Fruit fly (Drosophila melanogaster): ENCODE results near the gene bnb.

bnb gene

DNA sequence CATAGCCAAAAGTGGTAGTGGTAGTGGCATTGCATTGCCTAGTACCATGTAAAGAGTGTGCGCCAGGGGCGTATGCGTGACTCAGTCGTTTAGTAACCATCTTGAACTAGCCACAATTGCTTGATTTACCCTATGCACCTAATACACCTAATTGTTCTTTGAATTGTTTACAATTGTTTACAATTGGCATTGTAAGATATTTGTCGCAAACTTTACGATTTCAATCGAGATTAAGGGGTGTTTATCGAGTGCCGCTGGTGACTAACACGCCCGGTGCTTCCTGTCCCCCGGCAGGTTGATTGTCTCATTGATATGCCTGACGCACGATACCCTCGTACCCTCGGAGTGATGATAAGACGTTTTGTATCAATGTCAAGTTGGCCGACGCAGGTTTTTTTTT, 39.6 kb upstream of the bnb start (continued):
- TF ChIP-seq Vsx1 (GFP tag; optimal IDR thresholded peaks at IDR 0.05) (peak; percentile 12), ems (GFP tag; optimal IDR thresholded peaks at IDR 0.05) (no peak), CG30431 (GFP tag; optimal IDR thresholded peaks at IDR 0.05) (no peak), CG2678 (tag; optimal IDR thresholded peaks at IDR 0.05) (peak; percentile 33), Hr3 (GFP tag; optimal IDR thresholded peaks at IDR 0.05) (peak; percentile 43), bsh (GFP tag; optimal IDR thresholded peaks at IDR 0.05) (peak in 1 of 2 experiments; percentile 42), CG13624 (GFP tag; optimal IDR thresholded peaks at IDR 0.05) (no peak), lola (GFP tag; optimal IDR thresholded peaks at IDR 0.05) (peak in 1 of 3 experiments; percentile 28), CG13775 (GFP tag; optimal IDR thresholded peaks at IDR 0.05) (no peak), Aef1 (GFP tag; IDR thresholded peaks at IDR 0.05) (no peak), CG11723 (GFP tag; optimal IDR thresholded peaks at IDR 0.05) (peak; percentile 10), Oli (tag; optimal IDR thresholded peaks at IDR 0.05) (peak; percentile 44), Pdp1 (GFP tag; optimal IDR thresholded peaks at IDR 0.05) (peak; percentile 33 to 42), pum (GFP tag; optimal IDR thresholded peaks at IDR 0.05) (peak; percentile 33), CG9609 (GFP tag; optimal IDR thresholded peaks at IDR 0.05) (peak; percentile 59), Ptx1 (GFP tag; IDR thresholded peaks at IDR 0.05) (peak; percentile 77), shn (GFP tag; optimal IDR thresholded peaks at IDR 0.05) (peak; percentile 37), Hmr (GFP tag; optimal IDR thresholded peaks at IDR 0.05) (peak; percentile 7), gcm (GFP tag; optimal IDR thresholded peaks at IDR 0.05) (peak; percentile 10), wor (GFP tag; IDR thresholded peaks at IDR 0.05) (0 out of 2 replicates have a peak, but pooled peaks have one; percentile 30), CG10565 (GFP tag; optimal IDR thresholded peaks at IDR 0.05) (no peak), CG8944 (GFP tag; optimal IDR thresholded peaks at IDR 0.05) (peak; percentile 33), CG16779 (GFP tag; IDR thresholded peaks at IDR 0.05) (no peak), CG17361 (GFP tag; IDR thresholded peaks at IDR 0.05) (peak; percentile 48; the same call in 2 of the 3 replicates), CG2875 (GFP tag; optimal IDR thresholded peaks at IDR 0.05) (no peak), CG12104 (GFP tag; optimal IDR thresholded peaks at IDR 0.05) (no peak), CG31441 (GFP tag; IDR thresholded peaks at IDR 0.05) (peak; percentile 55), CG9876 (GFP tag; optimal IDR thresholded peaks at IDR 0.05) (no peak), CG11398 (GFP tag; optimal IDR thresholded peaks at IDR 0.05) (peak; percentile 20), H15 (GFP tag; IDR thresholded peaks at IDR 0.05) (0 out of 3 replicates have a peak, but pooled peaks have one; percentile 56), ewg (GFP tag; optimal IDR thresholded peaks at IDR 0.05) (peak; percentile 14), CG16815 (GFP tag; optimal IDR thresholded peaks at IDR 0.05) (peak; percentile 19), CG1529 (GFP tag; optimal IDR thresholded peaks at IDR 0.05) (peak; percentile 21), CG9437 (GFP tag; optimal IDR thresholded peaks at IDR 0.05) (peak; percentile 49), CG18262 (tag; optimal IDR thresholded peaks at IDR 0.05) (peak; percentile 49), maf-S (GFP tag; optimal IDR thresholded peaks at IDR 0.05) (no peak), CG16863 (GFP tag; optimal IDR thresholded peaks at IDR 0.05) (no peak), Atf-2 (GFP tag; optimal IDR thresholded peaks at IDR 0.05) (peak; percentile 35), CG30020 (tag; optimal IDR thresholded peaks at IDR 0.05) (peak; percentile 9), jumu (GFP tag; optimal IDR thresholded peaks at IDR 0.05) (peak; percentile 44), CG32772 (GFP tag; IDR thresholded peaks at IDR 0.05) (peak; percentile 45; the same call in 1 of the 2 replicates), HmgD (GFP tag; optimal IDR thresholded peaks at IDR 0.05) (no peak), Chrac-16 (GFP tag; optimal IDR thresholded peaks at IDR 0.05) (peak; percentile 28), grn (GFP tag; optimal IDR thresholded peaks at IDR 0.05) (peak; percentile 62), ATbp (GFP tag; optimal IDR thresholded peaks at IDR 0.05) (peak; percentile 20), CG43689 (GFP tag; IDR thresholded peaks at IDR 0.05) (0 out of 2 replicates have a peak, but pooled peaks have one; percentile 13), Dfd (GFP tag; optimal IDR thresholded peaks at IDR 0.05) (no peak), otp (GFP tag; IDR thresholded peaks at IDR 0.05) (0 out of 3 replicates have a peak, but pooled peaks have one; percentile 15), CG7987 (GFP tag; optimal IDR thresholded peaks at IDR 0.05) (no peak), Mes4 (GFP tag; optimal IDR thresholded peaks at IDR 0.05) (peak; percentile 18), gem (tag; optimal IDR thresholded peaks at IDR 0.05) (peak; percentile 66)
